Worm (Caenorhabditis elegans): Measurements from ENCODE around the gene srlf-18.

- no peak for TF ChIP-seq nhr-6 (tag; optimal IDR thresholded peaks at IDR 0.05)
- no peak for TF ChIP-seq nhr-25 (tag; optimal IDR thresholded peaks at IDR 0.05)
- no peak for TF ChIP-seq aly-2 (tag; optimal IDR thresholded peaks at IDR 0.05)
- TF ChIP-seq ceh-82 (tag; optimal IDR thresholded peaks at IDR 0.05), result no peak
- no peak for TF ChIP-seq ztf-11 (tag; optimal IDR thresholded peaks at IDR 0.05)
- TF ChIP-seq lin-13 (GFP tag; optimal IDR thresholded peaks at IDR 0.05), result no peak
- no peak for TF ChIP-seq mab-5 (tag; optimal IDR thresholded peaks at IDR 0.05)
- no peak for TF ChIP-seq nhr-11 (tag; optimal IDR thresholded peaks at IDR 0.05)
- no peak for TF ChIP-seq ztf-4 (tag; optimal IDR thresholded peaks at IDR 0.05)
- no peak for TF ChIP-seq R02D3.7 (tag; optimal IDR thresholded peaks at IDR 0.05)
- no peak for TF ChIP-seq ama-1 (optimal IDR thresholded peaks at IDR 0.05)
Observed at ce11 chrIV:11131268-11131667, 30.0 kb upstream of the srlf-18 start, which contains the start of gene ard-1.

All from whole organism, L2 larva.